Fruit fly (Drosophila melanogaster) whole organism, embryonic: ENCODE data around the gene CG8117.

Source experiments
- CG15011 ChIP-seq: fragments of 200-800 bp; sonication (Bioruptor generic); optimal IDR thresholded peaks from 3 replicates; lab custom pipeline; 2018; ENCODE audit warnings: missing biosample characterization, mild to moderate bottlenecking, missing genetic modification characterization
- CG16813 ChIP-seq: fragments of 200-800 bp; sonication (Bioruptor generic); IDR thresholded peaks from 3 replicates; pipeline ENCODE4 v1.3.6; 2022; ENCODE audit warnings: missing biosample characterization, missing genetic modification characterization; ENCODE audit not compliant: partially characterized antibody
- CG9727 ChIP-seq: fragments of 200-800 bp; sonication (Bioruptor generic); optimal IDR thresholded peaks from 3 replicates; lab custom pipeline; 2017; ENCODE audit warnings: missing biosample characterization, mild to moderate bottlenecking, missing genetic modification characterization
- Dref ChIP-seq: fragments of 200-800 bp; sonication (Bioruptor generic); IDR thresholded peaks from 2 replicates; pipeline ENCODE4 v1.3.6; 2022; ENCODE audit warnings: missing biosample characterization, missing genetic modification characterization
- HmgZ ChIP-seq: fragments of 200-800 bp; sonication (Bioruptor generic); optimal IDR thresholded peaks from 2 replicates; lab custom pipeline; 2018; ENCODE audit warnings: missing biosample characterization, mild to moderate bottlenecking, missing genetic modification characterization
- Jarid2 ChIP-seq: fragments of 200-800 bp; sonication (Bioruptor generic); optimal IDR thresholded peaks from 3 replicates; lab custom pipeline; 2017; ENCODE audit warnings: mild to moderate bottlenecking, missing biosample characterization, missing genetic modification reagents, missing genetic modification characterization
- NC2β ChIP-seq: fragments of 200-800 bp; sonication (Bioruptor generic); optimal IDR thresholded peaks from 2 replicates; lab custom pipeline; 2016; ENCODE audit warnings: missing biosample characterization, missing genetic modification characterization
- amos ChIP-seq: fragments of 200-800 bp; sonication (Bioruptor generic); IDR thresholded peaks from 2 replicates; pipeline ENCODE4 v1.3.6; 2022; ENCODE audit warnings: missing biosample characterization, missing genetic modification characterization; ENCODE audit not compliant: partially characterized antibody
- chinmo ChIP-seq: fragments of 200-800 bp; sonication (Bioruptor generic); IDR thresholded peaks from 4 replicates; pipeline ENCODE4 v1.3.6; 2022; ENCODE audit warnings: missing biosample characterization, missing genetic modification characterization; ENCODE audit not compliant: partially characterized antibody
- kah ChIP-seq: fragments of 200-800 bp; sonication (Bioruptor generic); optimal IDR thresholded peaks from 2 replicates; lab custom pipeline; 2018; ENCODE audit warnings: missing biosample characterization, mild to moderate bottlenecking, missing genetic modification characterization
- pzg ChIP-seq: fragments of 200-800 bp; sonication (Bioruptor generic); optimal IDR thresholded peaks from 3 replicates; lab custom pipeline; 2018; ENCODE audit warnings: missing biosample characterization, mild to moderate bottlenecking, missing genetic modification characterization, moderate library complexity

- TF ChIP-seq kah (GFP tag; lab: Kevin White, UChicago) = no peak
- TF ChIP-seq HmgZ (tag; lab: Kevin White, UChicago) = no peak
- no peak for TF ChIP-seq NC2β (GFP tag; lab: Kevin White, UChicago)
- TF ChIP-seq chinmo (GFP tag; lab: Robert Waterston, UW) = no peak
- no peak for TF ChIP-seq CG9727 (GFP tag; lab: Kevin White, UChicago)
- no peak for TF ChIP-seq pzg
- TF ChIP-seq CG16813 (GFP tag; lab: Robert Waterston, UW) = no peak
- no peak for TF ChIP-seq CG15011
- no peak for TF ChIP-seq Jarid2 (GFP tag; lab: Kevin White, UChicago)
- no peak for TF ChIP-seq amos (GFP tag; lab: Robert Waterston, UW)
- no peak for TF ChIP-seq Dref (GFP tag; lab: Robert Waterston, UW)
These were observed 44.7 kb downstream of the CG8117 start, which contains the start of gene CG15599 for dm6 chrX:15688757-15689156.
